Worm (Caenorhabditis elegans): ENCODE data around the gene clec-55.

The clec-55 gene

DNA sequence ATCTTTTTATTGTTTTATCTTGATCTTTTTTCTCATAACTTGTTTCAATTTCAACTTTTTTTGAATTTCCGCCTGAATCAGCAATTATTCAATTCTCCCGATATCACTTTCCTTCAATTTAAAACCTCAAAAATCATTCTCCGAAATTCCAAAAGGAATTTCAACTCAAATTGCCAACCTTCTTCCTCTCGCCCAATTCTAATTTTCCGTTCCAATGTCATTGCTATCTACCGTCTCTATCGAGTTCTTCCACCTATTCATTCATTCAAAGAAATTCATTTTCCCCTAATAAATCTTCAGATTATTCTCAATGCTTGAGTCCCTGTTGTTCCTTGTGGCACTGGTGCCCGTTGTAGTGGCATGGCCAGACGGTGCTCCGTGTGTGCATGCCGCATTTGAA lies 38.2 kb upstream of the clec-55 start, which contains the start of gene F23B12.4:
F23B12.4 (plus strand) TSS at position 301 of the 400 bp plus-strand sequence.
- TF ChIP-seq nhr-76 (tag; optimal IDR thresholded peaks at IDR 0.05) (no peak), unc-62 (GFP tag; optimal IDR thresholded peaks at IDR 0.05) (no peak), ceh-43 (GFP tag; optimal IDR thresholded peaks at IDR 0.05) (no peak), nhr-237 (tag; optimal IDR thresholded peaks at IDR 0.05) (no peak), ceh-39 (tag; optimal IDR thresholded peaks at IDR 0.05) (no peak), mep-1 (tag; optimal IDR thresholded peaks at IDR 0.05) (no peak), M03D4.4 (tag; optimal IDR thresholded peaks at IDR 0.05) (no peak), lin-32 (GFP tag; optimal IDR thresholded peaks at IDR 0.05) (no peak), ceh-83 (GFP tag; optimal IDR thresholded peaks at IDR 0.05) (no peak), blmp-1 (tag; optimal IDR thresholded peaks at IDR 0.05) (no peak), mab-5 (tag; optimal IDR thresholded peaks at IDR 0.05) (no peak), mls-2 (tag; optimal IDR thresholded peaks at IDR 0.05) (no peak), nhr-28 (tag; optimal IDR thresholded peaks at IDR 0.05) (no peak), unc-120 (tag; optimal IDR thresholded peaks at IDR 0.05; ENCODE audit: poor library complexity, severe bottlenecking) (no peak), sptf-1 (tag; optimal IDR thresholded peaks at IDR 0.05) (no peak), ztf-11 (tag; optimal IDR thresholded peaks at IDR 0.05) (no peak), pha-4 (tag; optimal IDR thresholded peaks at IDR 0.05) (no peak)

DNA sequence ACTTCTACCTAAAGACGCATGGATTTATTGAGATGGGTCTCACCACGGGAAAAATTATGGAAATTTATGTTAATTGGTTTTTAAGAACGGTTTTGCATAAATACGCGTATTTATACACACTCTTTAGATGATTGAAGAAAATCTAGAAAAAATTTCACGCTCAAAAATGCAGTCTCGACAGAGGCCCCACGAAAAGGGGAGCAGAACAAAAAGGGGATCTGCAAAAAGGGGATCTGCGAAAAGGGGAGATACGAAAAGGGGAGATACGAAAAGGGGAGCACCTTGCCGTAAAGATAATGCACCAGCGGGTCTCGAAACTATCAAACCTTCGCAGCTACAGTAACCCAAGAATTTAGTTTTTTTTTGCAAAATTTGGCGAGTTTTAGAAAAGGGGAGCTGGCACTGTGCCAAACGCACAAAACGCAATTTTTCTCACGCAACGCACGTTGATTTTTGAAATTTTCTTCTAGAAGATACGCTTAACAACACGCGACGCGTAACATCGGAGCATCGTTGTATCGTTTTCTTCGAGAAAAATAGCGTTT lies 35.5 kb upstream of the clec-55 start:
- peak; percentile 16 for TF ChIP-seq cnd-1 (tag; optimal IDR thresholded peaks at IDR 0.05)

DNA sequence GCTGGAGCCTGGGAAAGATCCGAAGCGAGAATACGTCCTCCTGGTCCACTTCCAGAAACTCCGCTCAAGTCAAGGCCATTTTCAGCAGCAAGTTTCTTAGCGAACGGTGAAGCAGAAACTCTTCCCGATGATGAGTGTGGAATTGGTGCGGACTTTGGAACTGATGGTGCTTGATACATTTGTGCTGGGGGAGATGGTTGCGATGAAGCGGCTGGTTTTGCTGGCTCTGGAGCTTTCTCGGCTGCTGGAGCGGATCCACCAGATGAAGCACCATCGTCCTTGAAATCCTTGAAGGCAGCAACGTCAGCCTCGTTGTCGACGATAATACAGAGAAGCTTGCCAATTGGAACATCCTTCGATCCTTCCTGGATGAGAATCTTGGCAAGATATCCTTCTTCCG lies 32.6 kb upstream of the clec-55 start:
- TF ChIP-seq mls-2 (tag; optimal IDR thresholded peaks at IDR 0.05): no peak
- no peak for TF ChIP-seq ceh-43 (GFP tag; optimal IDR thresholded peaks at IDR 0.05)
- no peak for TF ChIP-seq ham-2 (GFP tag; optimal IDR thresholded peaks at IDR 0.05)
- TF ChIP-seq mep-1 (tag; optimal IDR thresholded peaks at IDR 0.05): no peak
- TF ChIP-seq unc-120 (tag; optimal IDR thresholded peaks at IDR 0.05; ENCODE audit: poor library complexity, severe bottlenecking): no peak
- TF ChIP-seq ztf-11 (tag; optimal IDR thresholded peaks at IDR 0.05): no peak
- no peak for TF ChIP-seq unc-39 (tag; optimal IDR thresholded peaks at IDR 0.05)
- TF ChIP-seq elt-3 (tag; optimal IDR thresholded peaks at IDR 0.05): no peak
- TF ChIP-seq pha-4 (tag; optimal IDR thresholded peaks at IDR 0.05): no peak
- TF ChIP-seq drap-1 (GFP tag; optimal IDR thresholded peaks at IDR 0.05): no peak

DNA sequence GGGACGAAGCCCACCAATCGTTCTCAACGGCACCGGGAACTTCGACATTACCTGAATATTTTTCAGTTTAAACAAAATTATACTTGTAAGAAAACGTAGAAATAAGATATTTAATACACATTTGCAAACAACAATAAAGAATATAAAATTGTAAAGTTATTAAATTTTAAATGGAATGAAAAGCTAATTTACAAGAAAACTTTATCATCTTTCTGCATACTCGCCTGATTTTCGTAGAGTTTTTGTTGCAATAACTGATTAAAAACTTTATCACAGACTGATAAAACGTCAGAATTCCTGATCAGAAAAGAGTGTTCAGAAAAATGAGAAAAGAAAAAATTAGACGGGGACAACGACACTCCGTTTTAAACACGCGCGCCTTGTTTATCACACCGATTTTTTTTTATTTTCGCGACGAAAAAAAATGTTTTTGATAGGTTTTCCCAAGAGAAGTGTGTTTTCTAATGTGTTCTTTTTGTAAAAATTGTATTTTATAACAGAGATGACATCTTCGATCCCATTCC lies 31.8 kb upstream of the clec-55 start, which contains the start of the genes dlat-1 and fntb-1:
dlat-1 (minus strand) TSS at position 51 of the 524 bp plus-strand sequence.
fntb-1 (plus strand) TSS at position 412 of the 524 bp plus-strand sequence.
- TF ChIP-seq M03D4.4 (tag; optimal IDR thresholded peaks at IDR 0.05) (no peak), snpc-4 (tag; optimal IDR thresholded peaks at IDR 0.05) (no peak), bed-3 (GFP tag; optimal IDR thresholded peaks at IDR 0.05) (no peak), ham-2 (GFP tag; optimal IDR thresholded peaks at IDR 0.05) (no peak), nhr-12 (tag; optimal IDR thresholded peaks at IDR 0.05) (no peak), ceh-43 (GFP tag; optimal IDR thresholded peaks at IDR 0.05) (no peak), elt-1 (tag; optimal IDR thresholded peaks at IDR 0.05; ENCODE audit: borderline replicate concordance, insufficient read depth) (no peak), hlh-1 (tag; optimal IDR thresholded peaks at IDR 0.05) (no peak), ces-1 (GFP tag; optimal IDR thresholded peaks at IDR 0.05) (no peak)

DNA sequence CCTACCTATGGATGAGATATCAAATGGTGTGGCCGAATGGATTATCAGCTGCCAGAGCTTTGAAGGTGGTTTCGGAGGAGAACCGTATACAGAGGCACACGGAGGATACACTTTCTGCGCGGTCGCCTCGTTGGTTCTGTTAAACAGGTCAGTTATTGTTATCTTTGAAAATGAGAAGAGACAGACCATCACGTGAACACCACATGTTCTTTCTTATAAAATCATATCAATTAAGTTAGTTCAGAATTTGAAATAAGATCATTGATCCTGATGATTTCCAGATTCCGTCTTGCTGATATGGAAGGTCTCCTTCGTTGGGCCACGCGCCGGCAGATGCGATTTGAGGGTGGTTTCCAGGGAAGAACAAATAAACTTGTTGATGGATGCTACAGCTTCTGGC lies 30.4 kb upstream of the clec-55 start:
- TF ChIP-seq tbx-8 (GFP tag; optimal IDR thresholded peaks at IDR 0.05) (no peak), ceh-39 (tag; optimal IDR thresholded peaks at IDR 0.05) (no peak), nhr-2 (tag; optimal IDR thresholded peaks at IDR 0.05) (no peak), nhr-28 (tag; optimal IDR thresholded peaks at IDR 0.05) (no peak), unc-62 (GFP tag; optimal IDR thresholded peaks at IDR 0.05) (no peak), nhr-12 (tag; optimal IDR thresholded peaks at IDR 0.05) (no peak), mab-5 (tag; optimal IDR thresholded peaks at IDR 0.05) (no peak), sem-2 (GFP tag; optimal IDR thresholded peaks at IDR 0.05) (no peak), nhr-237 (tag; optimal IDR thresholded peaks at IDR 0.05) (no peak), lin-13 (tag; optimal IDR thresholded peaks at IDR 0.05) (no peak)
